Fruit fly (Drosophila melanogaster) whole organism, embryonic: ENCODE measurements around the gene Ca-alpha1D.

Source experiments
- Aef1 ChIP-seq: fragments of 200-800 bp; sonication (Bioruptor generic); IDR thresholded peaks from 3 replicates; pipeline ENCODE4 v1.3.6; 2022; ENCODE audit warnings: missing biosample characterization, missing genetic modification characterization
- CG11247 ChIP-seq: fragments of 200-800 bp; sonication (Bioruptor generic); IDR thresholded peaks from 2 replicates; pipeline ENCODE4 v1.3.6; 2022; ENCODE audit warnings: missing biosample characterization, missing genetic modification characterization
- CG11456 ChIP-seq: fragments of 200-800 bp; sonication (Bioruptor generic); IDR thresholded peaks from 3 replicates; pipeline ENCODE4 v1.3.6; 2022; ENCODE audit warnings: missing biosample characterization, missing genetic modification characterization
- CG11695 ChIP-seq: fragments of 200-800 bp; sonication (Bioruptor generic); IDR thresholded peaks from 3 replicates; pipeline ENCODE4 v1.3.6; 2022; ENCODE audit warnings: missing biosample characterization, missing genetic modification characterization
- CG13296 ChIP-seq: fragments of 200-800 bp; sonication (Bioruptor generic); optimal IDR thresholded peaks from 3 replicates; lab custom pipeline; 2018; ENCODE audit warnings: missing biosample characterization, mild to moderate bottlenecking, missing genetic modification characterization
- CG14441 ChIP-seq: fragments of 200-800 bp; sonication (Bioruptor generic); IDR thresholded peaks from 2 replicates; pipeline ENCODE4 v1.3.6; 2022; ENCODE audit warnings: missing biosample characterization, missing genetic modification characterization
- CG1603 ChIP-seq: fragments of 200-800 bp; sonication (Bioruptor generic); optimal IDR thresholded peaks from 2 replicates; lab custom pipeline; 2019; ENCODE audit warnings: missing biosample characterization, mild to moderate bottlenecking, missing genetic modification characterization, moderate library complexity
- CG17912 ChIP-seq: fragments of 200-800 bp; sonication (Bioruptor generic); optimal IDR thresholded peaks from 2 replicates; lab custom pipeline; 2018; ENCODE audit warnings: missing biosample characterization, mild to moderate bottlenecking, missing genetic modification characterization
- CG18476 ChIP-seq: fragments of 200-800 bp; sonication (Bioruptor generic); optimal IDR thresholded peaks from 2 replicates; lab custom pipeline; 2016; ENCODE audit warnings: missing biosample characterization, mild to moderate bottlenecking, missing genetic modification characterization
- CG18599 ChIP-seq: fragments of 200-800 bp; sonication (Bioruptor generic); optimal IDR thresholded peaks from 3 replicates; lab custom pipeline; 2017; ENCODE audit warnings: missing biosample characterization, missing genetic modification characterization, mild to moderate bottlenecking, moderate library complexity, missing genetic modification reagents
- CG2120 ChIP-seq: fragments of 200-800 bp; sonication (Bioruptor generic); optimal IDR thresholded peaks from 3 replicates; lab custom pipeline; 2016; ENCODE audit warnings: missing biosample characterization, missing genetic modification characterization
- CG2678 ChIP-seq: fragments of 200-800 bp; sonication (Bioruptor generic); optimal IDR thresholded peaks from 3 replicates; lab custom pipeline; 2019; ENCODE audit warnings: missing biosample characterization, mild to moderate bottlenecking, missing genetic modification characterization, moderate library complexity
- CG30020 ChIP-seq: fragments of 200-800 bp; optimal IDR thresholded peaks from 2 replicates; lab custom pipeline; 2019; ENCODE audit warnings: missing biosample characterization, mild to moderate bottlenecking, missing genetic modification characterization, moderate library complexity
- CG6254 ChIP-seq: fragments of 200-800 bp; sonication (Bioruptor generic); optimal IDR thresholded peaks from 3 replicates; lab custom pipeline; 2017; ENCODE audit warnings: mild to moderate bottlenecking, missing biosample characterization, missing genetic modification reagents, missing genetic modification characterization
- CG6683 ChIP-seq: fragments of 200-800 bp; sonication (Bioruptor generic); optimal IDR thresholded peaks from 2 replicates; lab custom pipeline; 2017; ENCODE audit warnings: missing biosample characterization, mild to moderate bottlenecking, missing genetic modification characterization, missing genetic modification reagents
- CG8359 ChIP-seq: fragments of 200-800 bp; sonication (Bioruptor generic); optimal IDR thresholded peaks from 2 replicates; lab custom pipeline; 2017; ENCODE audit warnings: missing biosample characterization, mild to moderate bottlenecking, missing genetic modification characterization, borderline replicate concordance
- CG9437 ChIP-seq: fragments of 200-800 bp; sonication (Bioruptor generic); optimal IDR thresholded peaks from 2 replicates; lab custom pipeline; 2018; ENCODE audit warnings: missing biosample characterization, mild to moderate bottlenecking, missing genetic modification characterization
- CG9727 ChIP-seq: fragments of 200-800 bp; sonication (Bioruptor generic); optimal IDR thresholded peaks from 3 replicates; lab custom pipeline; 2017; ENCODE audit warnings: missing biosample characterization, mild to moderate bottlenecking, missing genetic modification characterization
- CTCF ChIP-seq: fragments of 200-800 bp; sonication (Bioruptor generic); optimal IDR thresholded peaks from 2 replicates; lab custom pipeline; 2017; ENCODE audit warnings: missing biosample characterization, mild to moderate bottlenecking, missing genetic modification characterization, moderate library complexity
- D19A ChIP-seq: fragments of 200-800 bp; optimal IDR thresholded peaks from 3 replicates; lab custom pipeline; 2019; ENCODE audit warnings: missing biosample characterization, mild to moderate bottlenecking, missing genetic modification characterization, moderate library complexity
- Dbx ChIP-seq: fragments of 200-800 bp; sonication (Bioruptor generic); IDR thresholded peaks from 3 replicates; pipeline ENCODE4 v1.3.6; 2022; ENCODE audit warnings: missing biosample characterization, missing genetic modification characterization
- Ets65A ChIP-seq: fragments of 200-800 bp; sonication (Bioruptor generic); peaks from one replicate; lab custom pipeline; 2016; ENCODE audit warnings: missing biosample characterization, missing genetic modification characterization
- GATAe ChIP-seq: fragments of 200-800 bp; sonication (Bioruptor generic); conservative IDR thresholded peaks from 2 replicates; pipeline ENCODE4 v1.3.6; 2022; ENCODE audit warnings: missing biosample characterization, missing genetic modification characterization
- Hsf ChIP-seq: fragments of 200-800 bp; sonication (Bioruptor generic); optimal IDR thresholded peaks from 3 replicates; lab custom pipeline; 2016; ENCODE audit warnings: missing biosample characterization, missing genetic modification characterization
- Mad ChIP-seq: fragments of 200-800 bp; sonication (Bioruptor generic); optimal IDR thresholded peaks from 2 replicates; lab custom pipeline; 2016; ENCODE audit warnings: missing biosample characterization, missing genetic modification characterization
- Max ChIP-seq: fragments of 200-800 bp; sonication (Bioruptor generic); optimal IDR thresholded peaks from 2 replicates; lab custom pipeline; 2016; ENCODE audit warnings: missing biosample characterization, mild to moderate bottlenecking, missing genetic modification characterization
- Oaz ChIP-seq: fragments of 200-800 bp; sonication (Bioruptor generic); IDR thresholded peaks from 2 replicates; pipeline ENCODE4 v1.3.6; 2022; ENCODE audit warnings: missing biosample characterization, missing genetic modification characterization
- Ravus ChIP-seq: fragments of 200-800 bp; sonication (Bioruptor generic); IDR thresholded peaks from 2 replicates; pipeline ENCODE4 v1.3.6; 2022; ENCODE audit warnings: missing biosample characterization, missing genetic modification characterization
- abd-A ChIP-seq: fragments of 200-800 bp; sonication (Bioruptor generic); optimal IDR thresholded peaks from 3 replicates; lab custom pipeline; 2019; ENCODE audit warnings: missing biosample characterization, mild to moderate bottlenecking, missing genetic modification characterization, moderate library complexity
- amos ChIP-seq: fragments of 200-800 bp; sonication (Bioruptor generic); IDR thresholded peaks from 2 replicates; pipeline ENCODE4 v1.3.6; 2022; ENCODE audit warnings: missing biosample characterization, missing genetic modification characterization; ENCODE audit not compliant: partially characterized antibody
- aop ChIP-seq: fragments of 200-800 bp; sonication (Bioruptor generic); IDR thresholded peaks from 2 replicates; pipeline ENCODE4 v1.3.6; 2022; ENCODE audit warnings: missing biosample characterization, missing genetic modification characterization
- crp ChIP-seq, 2 experiments: fragments of 200-800 bp; sonication (Bioruptor generic); optimal IDR thresholded peaks; 2 replicates in 1 of 2; 3 replicates in 1 of 2; lab custom pipeline; 2017; ENCODE audit warnings: missing biosample characterization in 2 of 2, missing genetic modification characterization in 2 of 2, mild to moderate bottlenecking in 1 of 2, moderate library complexity in 1 of 2
- dmrt99B ChIP-seq: fragments of 200-800 bp; sonication (Bioruptor generic); optimal IDR thresholded peaks from 2 replicates; lab custom pipeline; 2018; ENCODE audit warnings: missing biosample characterization, mild to moderate bottlenecking, missing genetic modification characterization, moderate library complexity
- ems ChIP-seq: fragments of 200-800 bp; sonication (Bioruptor generic); optimal IDR thresholded peaks from 3 replicates; lab custom pipeline; 2016; ENCODE audit warnings: missing biosample characterization, missing genetic modification characterization
- kah ChIP-seq: fragments of 200-800 bp; sonication (Bioruptor generic); optimal IDR thresholded peaks from 2 replicates; lab custom pipeline; 2018; ENCODE audit warnings: missing biosample characterization, mild to moderate bottlenecking, missing genetic modification characterization
- lola ChIP-seq, 3 experiments: fragments of >200 bp in 2 of 3; fragments of 200-800 bp in 1 of 3; sonication (Bioruptor generic) in 1 of 3; optimal IDR thresholded peaks; 2 replicates each; lab custom pipeline; 2017 to 2019; ENCODE audit warnings: missing biosample characterization in 3 of 3, missing genetic modification characterization in 3 of 3, mild to moderate bottlenecking in 1 of 3, moderate library complexity in 1 of 3
- mirr ChIP-seq: fragments of 200-800 bp; sonication (Bioruptor generic); optimal IDR thresholded peaks from 3 replicates; lab custom pipeline; 2018; ENCODE audit warnings: missing biosample characterization, mild to moderate bottlenecking, missing genetic modification characterization
- nerfin-1 ChIP-seq: fragments of 200-800 bp; sonication (Bioruptor generic); optimal IDR thresholded peaks from 3 replicates; lab custom pipeline; 2019; ENCODE audit warnings: missing biosample characterization, mild to moderate bottlenecking, missing genetic modification characterization, moderate library complexity
- onecut ChIP-seq: fragments of 200-800 bp; sonication (Bioruptor generic); IDR thresholded peaks from 2 replicates; pipeline ENCODE4 v1.3.6; 2022; ENCODE audit warnings: missing biosample characterization, missing genetic modification characterization
- pfk ChIP-seq: fragments of 200-800 bp; sonication (Bioruptor generic); optimal IDR thresholded peaks from 2 replicates; lab custom pipeline; 2018; ENCODE audit warnings: missing biosample characterization, mild to moderate bottlenecking, missing genetic modification characterization, moderate library complexity
- phol ChIP-seq: fragments of 200-800 bp; sonication (Bioruptor generic); optimal IDR thresholded peaks from 3 replicates; lab custom pipeline; 2018; ENCODE audit warnings: missing biosample characterization, mild to moderate bottlenecking, missing genetic modification characterization, moderate library complexity
- prd ChIP-seq, 3 experiments: fragments of >200 bp in 2 of 3; fragments of 200-800 bp in 1 of 3; sonication (Bioruptor generic) in 1 of 3; optimal IDR thresholded peaks in 2 of 3; IDR thresholded peaks in 1 of 3; 2 replicates in 2 of 3; 3 replicates in 1 of 3; pipeline versions ENCODE4 v1.3.6 to Lab custom; 2017 to 2022; ENCODE audit warnings: missing biosample characterization in 1 of 3, missing genetic modification characterization in 1 of 3
- salm ChIP-seq: fragments of 200-800 bp; sonication (Bioruptor generic); optimal IDR thresholded peaks from 2 replicates; lab custom pipeline; 2018; ENCODE audit warnings: missing biosample characterization, mild to moderate bottlenecking, missing genetic modification characterization
- scrt ChIP-seq: fragments of 200-800 bp; sonication (Bioruptor generic); optimal IDR thresholded peaks from 2 replicates; lab custom pipeline; 2018; ENCODE audit warnings: missing biosample characterization, mild to moderate bottlenecking, missing genetic modification characterization, moderate library complexity
- sens ChIP-seq: fragments of 200-800 bp; sonication (Bioruptor generic); peaks from one replicate; lab custom pipeline; 2016; ENCODE audit warnings: missing biosample characterization, missing genetic modification characterization
- sima ChIP-seq: fragments of 200-800 bp; sonication (Bioruptor generic); optimal IDR thresholded peaks from 2 replicates; lab custom pipeline; 2016; ENCODE audit warnings: missing biosample characterization, missing genetic modification characterization
- sna ChIP-seq: fragments of 200-800 bp; sonication (Bioruptor generic); IDR thresholded peaks from 2 replicates; pipeline ENCODE4 v1.3.6; 2022; ENCODE audit warnings: missing biosample characterization, missing genetic modification characterization; ENCODE audit not compliant: partially characterized antibody

Ca-alpha1D gene

dm6 chr2L:16211159-16211558, 45.5 kb downstream of the Ca-alpha1D start, which contains the start of gene CG31819:
Gene CG31819, plus strand, starts transcription at chr2L:16211459.
- TF ChIP-seq CG9727 (GFP tag; lab: Kevin White, UChicago) (no peak), GATAe (GFP tag; lab: Robert Waterston, UW) (no peak), crp (GFP tag; optimal IDR thresholded peaks at IDR 0.05; lab: Kevin White, UChicago) (no peak), CG14441 (GFP tag; lab: Robert Waterston, UW) (no peak), Mad (GFP tag; lab: Kevin White, UChicago) (no peak), CG17912 (GFP tag; lab: Kevin White, UChicago) (no peak), ems (no peak), CG13296 (GFP tag; lab: Kevin White, UChicago) (no peak), dmrt99B (no peak), prd (optimal IDR thresholded peaks at IDR 0.05; lab: Kevin White, UChicago) (no peak), prd (GFP tag; IDR thresholded peaks at IDR 0.05; lab: Robert Waterston, UW) (no peak), Ravus (GFP tag; lab: Robert Waterston, UW) (no peak), CG9437 (GFP tag; lab: Kevin White, UChicago) (no peak), CG6683 (GFP tag; lab: Kevin White, UChicago) (no peak), CG11247 (no peak)
- TF ChIP-seq, all 482 proteins: peak for 0

dm6 chr2L:16216298-16216697, 50.7 kb downstream of the Ca-alpha1D start:
- TF ChIP-seq CG8359 (GFP tag; lab: Kevin White, UChicago) (no peak), CG2120 (GFP tag; lab: Kevin White, UChicago) (no peak), Ets65A (GFP tag; lab: Kevin White, UChicago) (peak; percentile 91), D19A (tag; lab: Kevin White, UChicago) (no peak), mirr (GFP tag; lab: Kevin White, UChicago) (no peak), CG18476 (no peak)
- TF ChIP-seq, all 482 proteins: peak for 1

dm6 chr2L:16223981-16224380, 58.4 kb downstream of the Ca-alpha1D start:
- TF ChIP-seq CG2678 (tag; lab: Kevin White, UChicago): no peak
- peak; percentile 82 for TF ChIP-seq CTCF
- TF ChIP-seq salm (tag; lab: Kevin White, UChicago): no peak
- peak; percentile 48 for TF ChIP-seq CG1603 (tag; lab: Kevin White, UChicago)
- TF ChIP-seq phol (tag; lab: Kevin White, UChicago): no peak
- peak; percentile 45 for TF ChIP-seq pfk
- TF ChIP-seq sna (GFP tag; lab: Robert Waterston, UW): no peak
- no peak for TF ChIP-seq CG18599 (GFP tag; lab: Kevin White, UChicago)
- no peak for TF ChIP-seq lola (GFP tag; optimal IDR thresholded peaks at IDR 0.05; lab: Kevin White, UChicago)
- no peak for TF ChIP-seq Oaz (GFP tag; lab: Robert Waterston, UW)
- TF ChIP-seq Max (GFP tag; lab: Kevin White, UChicago): no peak
- TF ChIP-seq CG6254: peak; percentile 69
- no peak for TF ChIP-seq sima (GFP tag; lab: Kevin White, UChicago)
- TF ChIP-seq Aef1 (GFP tag; lab: Robert Waterston, UW): no peak
- peak; percentile 66 for TF ChIP-seq CG30020
- TF ChIP-seq, all 482 proteins: peak for 5

- TF ChIP-seq CG11456 (GFP tag; lab: Robert Waterston, UW) (0 out of 3 replicates have a peak, but pooled peaks have one; percentile 41), abd-A (tag; lab: Kevin White, UChicago) (peak; percentile 76), onecut (GFP tag; lab: Robert Waterston, UW) (peak; percentile 92), kah (GFP tag; lab: Kevin White, UChicago) (peak; percentile 81), aop (no peak), Hsf (no peak), CG11695 (GFP tag; lab: Robert Waterston, UW) (peak; percentile 17; the same call in 1 of the 3 replicates), nerfin-1 (tag; lab: Kevin White, UChicago) (no peak), Dbx (0 out of 3 replicates have a peak, but pooled peaks have one; percentile 15), scrt (GFP tag; lab: Kevin White, UChicago) (peak; percentile 75), amos (GFP tag; lab: Robert Waterston, UW) (peak; percentile 38; the same call in 1 of the 2 replicates), sens (GFP tag; lab: Kevin White, UChicago) (peak; percentile 5)
Observed at dm6 chr2L:16231265-16231664, 65.6 kb downstream of the Ca-alpha1D start, which contains the start of gene Ca-Ma2d. Gene Ca-Ma2d, plus strand, starts transcription at chr2L:16231475.
